Fruit fly (Drosophila melanogaster) S2 (cell line): ENCODE data around the gene brn.
A peak's percentile ranks its signal among the peaks of the same experiment; 100 is the strongest.

ENCODE experiments used
- CG8478 ChIP-seq: fragments of >200 bp; optimal IDR thresholded peaks from 2 replicates; lab custom pipeline; 2018
- CTCF ChIP-seq, 2 experiments: fragments of >200 bp; optimal IDR thresholded peaks; 2 replicates each; lab custom pipeline; 2018

brn gene

dm6 chrX:4104132-4104531 is at the start of gene brn, which contains the start of gene Xpac:
Gene brn (plus strand): TSS chrX:4104342.
Gene Xpac (minus strand): TSS chrX:4104197.
- no peak for TF ChIP-seq CG8478 (lab: Kevin White, UChicago)

- TF ChIP-seq CTCF (optimal IDR thresholded peaks at IDR 0.05; lab: Kevin White, UChicago) = no peak
- no peak for TF ChIP-seq CG8478 (lab: Kevin White, UChicago)
These were observed 42.6 kb upstream of the brn start for dm6 chrX:4061502-4061901.

dm6 chrX:4075430-4075829 is 28.7 kb upstream of the brn start, which contains the start of gene CG43689:
Gene CG43689 (plus strand): TSS chrX:4075743.
- no peak for TF ChIP-seq CTCF (optimal IDR thresholded peaks at IDR 0.05; lab: Kevin White, UChicago)
- TF ChIP-seq CG8478 (lab: Kevin White, UChicago) = no peak

dm6 chrX:4089012-4089649 is 15.0 kb upstream of the brn start:
- TF ChIP-seq CTCF (optimal IDR thresholded peaks at IDR 0.05; lab: Kevin White, UChicago) = no peak
- no peak for TF ChIP-seq CG8478 (lab: Kevin White, UChicago)

- TF ChIP-seq CG8478 (lab: Kevin White, UChicago) (no peak), CTCF (optimal IDR thresholded peaks at IDR 0.05; lab: Kevin White, UChicago) (no peak)
These were observed 3.2 kb upstream of the brn start, which contains the start of the genes Cmtr1 and CG15375 for dm6 chrX:4100824-4101368. Gene Cmtr1 (minus strand): TSS chrX:4101031. Gene CG15375 (plus strand): TSS chrX:4101318.

- TF ChIP-seq CG8478 (lab: Kevin White, UChicago) (no peak), CTCF (optimal IDR thresholded peaks at IDR 0.05; lab: Kevin White, UChicago) (peak; percentile 75 to 79)
These were observed 1.7 kb downstream of the brn start, which contains the start of gene cib for dm6 chrX:4105830-4106233. Gene cib (plus strand): TSS chrX:4106113.

dm6 chrX:4106240-4106639 is 2.1 kb downstream of the brn start:
- no peak for TF ChIP-seq CG8478 (lab: Kevin White, UChicago)
- no peak for TF ChIP-seq CTCF (optimal IDR thresholded peaks at IDR 0.05; lab: Kevin White, UChicago)

- no peak for TF ChIP-seq CG8478 (lab: Kevin White, UChicago)
- TF ChIP-seq CTCF (optimal IDR thresholded peaks at IDR 0.05; lab: Kevin White, UChicago) = no peak
These were observed 2.6 kb downstream of the brn start for dm6 chrX:4106756-4107155.

- TF ChIP-seq CG8478 (lab: Kevin White, UChicago) (no peak), CTCF (optimal IDR thresholded peaks at IDR 0.05; lab: Kevin White, UChicago) (no peak)
These were observed 3.3 kb downstream of the brn start for dm6 chrX:4107261-4108113.

dm6 chrX:4108114-4108439 is 3.9 kb downstream of the brn start:
- no peak for TF ChIP-seq CTCF (optimal IDR thresholded peaks at IDR 0.05; lab: Kevin White, UChicago)
- no peak for TF ChIP-seq CG8478 (lab: Kevin White, UChicago)

- TF ChIP-seq CG8478 (lab: Kevin White, UChicago) (no peak), CTCF (optimal IDR thresholded peaks at IDR 0.05; lab: Kevin White, UChicago) (peak in 1 of 2 experiments; percentile 25)
These were observed 4.6 kb downstream of the brn start for dm6 chrX:4108612-4109173.

dm6 chrX:4113698-4114216 is 9.6 kb downstream of the brn start, which contains the start of the genes dgt4 and Nsun2:
Gene dgt4 (plus strand): TSS chrX:4113701.
Gene Nsun2 (minus strand): TSS chrX:4113734.
- TF ChIP-seq CG8478 (lab: Kevin White, UChicago) = no peak
- no peak for TF ChIP-seq CTCF (optimal IDR thresholded peaks at IDR 0.05; lab: Kevin White, UChicago)

dm6 chrX:4116834-4117736 is 12.9 kb downstream of the brn start, which contains the start of the genes tyf and Tip60:
Gene tyf (plus strand): TSS chrX:4117020.
Gene Tip60 (minus strand): TSS chrX:4117487.
- TF ChIP-seq CTCF (optimal IDR thresholded peaks at IDR 0.05; lab: Kevin White, UChicago) = peak in 1 of 2 experiments; percentile 29
- no peak for TF ChIP-seq CG8478 (lab: Kevin White, UChicago)
